Worm (Caenorhabditis elegans): Measurements from ENCODE around the gene pxn-1.

DNA sequence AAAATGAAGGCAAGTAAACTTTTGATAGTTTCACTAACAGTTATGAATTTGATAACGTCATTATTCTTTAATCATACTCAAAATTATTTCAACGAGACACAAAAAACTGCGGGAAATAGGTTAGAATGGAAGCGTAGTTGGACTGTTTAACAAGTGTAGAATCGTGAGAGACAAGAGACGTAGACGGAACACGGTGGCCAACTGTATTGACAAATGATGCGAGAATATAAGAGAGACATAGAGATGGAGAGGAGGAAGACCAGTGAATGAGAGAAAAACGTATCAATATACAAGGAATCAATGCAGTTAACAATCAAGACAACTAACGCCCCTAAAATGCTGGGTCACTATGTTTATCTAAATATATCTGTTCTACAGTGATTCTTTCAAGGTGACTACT is 49.1 kb upstream of the pxn-1 start:
- TF ChIP-seq lin-39 (tag; optimal IDR thresholded peaks at IDR 0.05) (no peak), sma-9 (GFP tag; optimal IDR thresholded peaks at IDR 0.05) (peak; percentile 56), sma-9 (tag; optimal IDR thresholded peaks at IDR 0.05) (no peak), nhr-77 (tag; optimal IDR thresholded peaks at IDR 0.05) (no peak), aly-2 (tag; optimal IDR thresholded peaks at IDR 0.05) (no peak), ceh-82 (tag; optimal IDR thresholded peaks at IDR 0.05) (no peak), mbf-1 (tag; optimal IDR thresholded peaks at IDR 0.05) (no peak), ama-1 (optimal IDR thresholded peaks at IDR 0.05) (no peak), snpc-4 (tag; optimal IDR thresholded peaks at IDR 0.05) (peak; percentile 1)

All from whole organism, L2 larva.